Worm (Caenorhabditis elegans) whole organism, late embryonic: Measurements from ENCODE around the gene srz-19.

Experiments used
- C08G9.2 ChIP-seq: sonication (generic microtip); optimal IDR thresholded peaks from 2 replicates; lab custom pipeline; 2016; ENCODE audit warnings: mild to moderate bottlenecking, missing genetic modification characterization, moderate library complexity, missing compliant biosample characterization
- C38D4.7 ChIP-seq: fragments of 200-800 bp; sonication (Bioruptor generic); optimal IDR thresholded peaks from 2 replicates; lab custom pipeline; 2018; ENCODE audit warnings: mild to moderate bottlenecking, missing genetic modification characterization, moderate library complexity, missing compliant biosample characterization
- F13H6.1 ChIP-seq: sonication (generic microtip); optimal IDR thresholded peaks from 2 replicates; lab custom pipeline; 2016; ENCODE audit warnings: missing genetic modification characterization, missing compliant biosample characterization
- K02D7.2 ChIP-seq: sonication (generic microtip); optimal IDR thresholded peaks from 2 replicates; lab custom pipeline; 2017; ENCODE audit warnings: mild to moderate bottlenecking, missing genetic modification characterization, missing compliant biosample characterization
- K09A11.1 ChIP-seq: sonication (generic microtip); optimal IDR thresholded peaks from 2 replicates; lab custom pipeline; 2017; ENCODE audit warnings: antibody characterized with exemption, mild to moderate bottlenecking, missing genetic modification characterization, missing compliant biosample characterization; ENCODE audit not compliant: insufficient read depth
- T23F11.4 ChIP-seq: fragments of 200-800 bp; sonication (Bioruptor generic); optimal IDR thresholded peaks from 2 replicates; lab custom pipeline; 2018; ENCODE audit warnings: mild to moderate bottlenecking, missing genetic modification characterization, missing compliant biosample characterization
- Y22D7AL.16 ChIP-seq: sonication (generic microtip); optimal IDR thresholded peaks from 2 replicates; lab custom pipeline; 2016; ENCODE audit warnings: missing genetic modification characterization, missing compliant biosample characterization
- ahr-1 ChIP-seq: sonication (generic microtip); optimal IDR thresholded peaks from 2 replicates; lab custom pipeline; 2016; ENCODE audit warnings: missing genetic modification characterization, missing compliant biosample characterization
- ceh-14 ChIP-seq: sonication (generic microtip); optimal IDR thresholded peaks from 2 replicates; lab custom pipeline; 2016; ENCODE audit warnings: missing genotype, missing genetic modification characterization, missing compliant biosample characterization
- ceh-18 ChIP-seq: sonication (generic microtip); optimal IDR thresholded peaks from 2 replicates; lab custom pipeline; 2016; ENCODE audit warnings: missing genetic modification characterization, missing compliant biosample characterization
- ceh-19 ChIP-seq: fragments of 200-800 bp; sonication (Bioruptor generic); optimal IDR thresholded peaks from 2 replicates; lab custom pipeline; 2018; ENCODE audit warnings: mild to moderate bottlenecking, missing genetic modification characterization, missing compliant biosample characterization
- ceh-24 ChIP-seq: sonication (generic microtip); optimal IDR thresholded peaks from 2 replicates; lab custom pipeline; 2016; ENCODE audit warnings: mild to moderate bottlenecking, missing genetic modification characterization, missing compliant biosample characterization
- ceh-30 ChIP-seq: fragments of 150-350 bp; optimal IDR thresholded peaks from 2 replicates; lab custom pipeline; 2014; ENCODE audit warnings: missing biosample characterization, missing genetic modification characterization
- ceh-48 ChIP-seq: sonication (generic microtip); optimal IDR thresholded peaks from 2 replicates; lab custom pipeline; 2016; ENCODE audit warnings: missing genetic modification characterization, inconsistent platforms, missing compliant biosample characterization
- ceh-9 ChIP-seq: sonication (generic microtip); optimal IDR thresholded peaks from 2 replicates; lab custom pipeline; 2016; ENCODE audit warnings: mild to moderate bottlenecking, missing genetic modification characterization, inconsistent platforms, missing compliant biosample characterization
- che-1 ChIP-seq: sonication (generic microtip); optimal IDR thresholded peaks from 2 replicates; lab custom pipeline; 2016; ENCODE audit warnings: mild to moderate bottlenecking, missing genetic modification characterization, missing compliant biosample characterization
- dve-1 ChIP-seq: sonication (generic microtip); optimal IDR thresholded peaks from 2 replicates; lab custom pipeline; 2017; ENCODE audit warnings: antibody characterized with exemption, mild to moderate bottlenecking, missing genetic modification characterization, missing compliant biosample characterization
- elt-4 ChIP-seq: sonication (generic microtip); optimal IDR thresholded peaks from 2 replicates; lab custom pipeline; 2016; ENCODE audit warnings: missing genetic modification characterization, missing compliant biosample characterization
- fax-1 ChIP-seq: sonication (generic microtip); optimal IDR thresholded peaks from 2 replicates; lab custom pipeline; 2016; ENCODE audit warnings: missing genotype, missing genetic modification characterization, missing compliant biosample characterization
- fkh-6 ChIP-seq: sonication (generic microtip); optimal IDR thresholded peaks from 2 replicates; lab custom pipeline; 2016; ENCODE audit warnings: missing genetic modification characterization, missing compliant biosample characterization
- gmeb-2 ChIP-seq: sonication (generic microtip); optimal IDR thresholded peaks from 2 replicates; lab custom pipeline; 2016; ENCODE audit warnings: missing genetic modification characterization, inconsistent platforms, missing compliant biosample characterization
- hlh-13 ChIP-seq: fragments of 200-800 bp; sonication (Bioruptor generic); optimal IDR thresholded peaks from 2 replicates; lab custom pipeline; 2018; ENCODE audit warnings: mild to moderate bottlenecking, missing genetic modification characterization, missing compliant biosample characterization
- hlh-15 ChIP-seq: sonication (generic microtip); optimal IDR thresholded peaks from 2 replicates; lab custom pipeline; 2016; ENCODE audit warnings: missing genetic modification characterization, missing compliant biosample characterization
- hlh-30 ChIP-seq: sonication (generic microtip); optimal IDR thresholded peaks from 2 replicates; lab custom pipeline; 2017; ENCODE audit warnings: antibody characterized with exemption, missing genetic modification characterization, missing compliant biosample characterization; ENCODE audit not compliant: insufficient read depth
- hlh-8 ChIP-seq: sonication (generic microtip); optimal IDR thresholded peaks from 2 replicates; lab custom pipeline; 2016; ENCODE audit warnings: missing genotype, missing genetic modification characterization, missing compliant biosample characterization
- lin-11 ChIP-seq: fragments of 200-800 bp; sonication (Bioruptor generic); optimal IDR thresholded peaks from 2 replicates; lab custom pipeline; 2018; ENCODE audit warnings: mild to moderate bottlenecking, missing genetic modification characterization, missing compliant biosample characterization
- madf-2 ChIP-seq: sonication (generic microtip); optimal IDR thresholded peaks from 2 replicates; lab custom pipeline; 2017; ENCODE audit warnings: missing genetic modification characterization, missing compliant biosample characterization
- mec-3 ChIP-seq: sonication (generic microtip); optimal IDR thresholded peaks from 2 replicates; lab custom pipeline; 2016; ENCODE audit warnings: borderline replicate concordance, missing genetic modification characterization, missing compliant biosample characterization
- nfya-1 ChIP-seq: sonication (generic microtip); optimal IDR thresholded peaks from 2 replicates; lab custom pipeline; 2017; ENCODE audit warnings: missing genetic modification characterization, mild to moderate bottlenecking, missing compliant biosample characterization, antibody characterized with exemption, moderate library complexity
- nhr-11 ChIP-seq: fragments of 150-350 bp; optimal IDR thresholded peaks from 2 replicates; lab custom pipeline; 2014; ENCODE audit warnings: missing biosample characterization, missing genetic modification characterization
- pha-2 ChIP-seq: sonication (generic microtip); optimal IDR thresholded peaks from 2 replicates; lab custom pipeline; 2017; ENCODE audit warnings: mild to moderate bottlenecking, missing genetic modification characterization, missing compliant biosample characterization
- pqm-1 ChIP-seq: sonication (generic microtip); optimal IDR thresholded peaks from 2 replicates; lab custom pipeline; 2016; ENCODE audit warnings: missing genetic modification characterization, missing compliant biosample characterization
- pros-1 ChIP-seq: fragments of 150-350 bp; optimal IDR thresholded peaks from 2 replicates; lab custom pipeline; 2014; ENCODE audit warnings: missing biosample characterization, missing genetic modification reagents, missing genetic modification characterization
- rnt-1 ChIP-seq: sonication (generic microtip); optimal IDR thresholded peaks from 2 replicates; lab custom pipeline; 2016; ENCODE audit warnings: missing genetic modification characterization, missing compliant biosample characterization
- sox-2 ChIP-seq: fragments of 200-800 bp; sonication (Bioruptor generic); IDR thresholded peaks from 2 replicates; pipeline ENCODE4 v1.3.6; 2022; ENCODE audit warnings: missing genetic modification reagents, missing genetic modification characterization, missing compliant biosample characterization
- tbx-7 ChIP-seq: sonication (generic microtip); optimal IDR thresholded peaks from 2 replicates; lab custom pipeline; 2016; ENCODE audit warnings: missing genotype, missing genetic modification characterization, missing compliant biosample characterization
- unc-3 ChIP-seq, 2 experiments: fragments of 200-800 bp in 1 of 2; sonication (Bioruptor generic) in 1 of 2; sonication (generic microtip) in 1 of 2; conservative IDR thresholded peaks in 1 of 2; optimal IDR thresholded peaks in 1 of 2; 2 replicates each; pipeline versions ENCODE4 v1.3.6 to Lab custom; 2016 to 2022; ENCODE audit warnings: missing compliant biosample characterization in 2 of 2, missing genetic modification characterization in 2 of 2, missing genetic modification reagents in 1 of 2
- unc-55 ChIP-seq: sonication (generic microtip); optimal IDR thresholded peaks from 2 replicates; lab custom pipeline; 2017; ENCODE audit warnings: missing biosample characterization, missing genetic modification reagents, missing genetic modification characterization
- zip-5 ChIP-seq: sonication (generic microtip); optimal IDR thresholded peaks from 2 replicates; lab custom pipeline; 2016; ENCODE audit warnings: missing genetic modification characterization, missing compliant biosample characterization
- ztf-16 ChIP-seq: sonication (generic microtip); optimal IDR thresholded peaks from 2 replicates; lab custom pipeline; 2017; ENCODE audit warnings: missing genetic modification characterization, missing compliant biosample characterization

The srz-19 gene

DNA sequence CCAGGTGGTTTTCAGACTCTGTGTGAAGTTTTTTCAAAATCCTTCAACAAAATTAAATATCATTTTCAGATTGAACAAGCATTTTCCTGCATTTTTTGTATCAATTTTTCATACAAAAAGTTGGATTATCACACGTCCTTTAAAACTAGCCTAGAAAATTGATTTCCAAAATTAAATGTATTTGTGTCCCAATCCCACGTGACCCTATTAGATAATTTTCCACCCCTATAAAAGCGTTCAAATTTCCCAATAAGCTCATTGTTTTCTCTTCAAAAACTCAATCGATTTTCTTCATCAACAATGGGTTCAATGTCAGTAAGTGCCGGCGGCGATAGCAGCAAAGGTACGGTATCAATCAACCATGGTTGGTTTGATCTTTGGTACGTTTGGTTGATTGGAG lies 5.1 kb upstream of the srz-19 start, which contains the start of gene F56D6.19:
F56D6.19 (plus strand) TSS at position 301 of the 400 bp plus-strand sequence.
- TF ChIP-seq Y22D7AL.16 (tag; lab: Kevin White, UChicago) (no peak), hlh-13 (GFP tag; lab: Kevin White, UChicago) (no peak), ceh-9 (tag; lab: Kevin White, UChicago) (no peak), sox-2 (GFP tag; lab: Robert Waterston, UW) (no peak), nfya-1 (tag; lab: Kevin White, UChicago) (no peak), ceh-19 (GFP tag; lab: Kevin White, UChicago) (no peak), pha-2 (tag; lab: Kevin White, UChicago) (no peak), pros-1 (tag; lab: Kevin White, UChicago) (no peak), unc-3 (GFP tag; conservative IDR thresholded peaks at IDR 0.05; lab: Robert Waterston, UW) (no peak), unc-3 (tag; optimal IDR thresholded peaks at IDR 0.05; lab: Kevin White, UChicago) (no peak), ahr-1 (tag; lab: Kevin White, UChicago) (no peak), che-1 (tag; lab: Kevin White, UChicago) (no peak), ceh-18 (no peak), fkh-6 (tag; lab: Kevin White, UChicago) (no peak), rnt-1 (tag; lab: Kevin White, UChicago) (no peak), ztf-16 (tag; lab: Kevin White, UChicago) (no peak), gmeb-2 (tag; lab: Kevin White, UChicago) (no peak), ceh-48 (no peak)

ce11 chrIV:3915296-3915695 lies 4.3 kb upstream of the srz-19 start, which contains the start of gene srz-20:
srz-20 (plus strand) TSS chrIV:3915596.
- no peak for TF ChIP-seq hlh-15
- TF ChIP-seq C38D4.7, result no peak
- TF ChIP-seq nhr-11 (tag; lab: Kevin White, UChicago), result no peak
- TF ChIP-seq unc-55 (GFP tag; lab: Kevin White, UChicago), result no peak
- TF ChIP-seq dve-1 (tag; lab: Kevin White, UChicago), result no peak
- TF ChIP-seq pros-1 (tag; lab: Kevin White, UChicago), result no peak
- no peak for TF ChIP-seq ceh-30 (tag; lab: Kevin White, UChicago)
- TF ChIP-seq sox-2 (GFP tag; lab: Robert Waterston, UW), result no peak
- TF ChIP-seq fkh-6 (tag; lab: Kevin White, UChicago), result no peak
- TF ChIP-seq T23F11.4 (GFP tag; lab: Kevin White, UChicago), result no peak
- TF ChIP-seq che-1 (tag; lab: Kevin White, UChicago), result no peak
- no peak for TF ChIP-seq ceh-14
- no peak for TF ChIP-seq zip-5 (tag; lab: Kevin White, UChicago)
- no peak for TF ChIP-seq unc-3 (GFP tag; conservative IDR thresholded peaks at IDR 0.05; lab: Robert Waterston, UW)
- no peak for TF ChIP-seq unc-3 (tag; optimal IDR thresholded peaks at IDR 0.05; lab: Kevin White, UChicago)
- TF ChIP-seq tbx-7, result no peak
- no peak for TF ChIP-seq madf-2 (tag; lab: Kevin White, UChicago)
- TF ChIP-seq K09A11.1 (tag; lab: Kevin White, UChicago), result no peak

DNA sequence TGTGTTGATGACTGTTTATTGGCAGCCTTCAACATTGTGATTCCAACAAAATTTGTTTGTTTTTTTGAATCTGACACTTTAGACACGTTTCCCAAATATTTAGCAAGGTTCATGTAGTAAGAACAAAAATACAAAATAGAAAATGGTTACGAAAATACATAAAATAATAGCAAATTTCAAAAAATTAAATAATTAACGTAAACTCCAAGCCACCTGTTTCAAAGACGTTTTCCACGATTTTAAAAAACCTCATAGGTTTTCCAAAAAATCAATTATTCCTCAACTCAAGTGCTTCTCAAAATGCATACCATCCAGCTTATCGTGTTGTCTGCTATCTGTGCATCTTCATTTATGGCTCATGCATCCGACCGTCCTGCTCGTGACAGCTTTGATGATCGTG lies 2.2 kb upstream of the srz-19 start, which contains the start of gene F56D6.14:
F56D6.14 (plus strand) TSS at position 301 of the 400 bp plus-strand sequence.
- TF ChIP-seq ceh-14 (no peak), mec-3 (tag; lab: Kevin White, UChicago) (no peak), elt-4 (no peak), ceh-24 (tag; lab: Kevin White, UChicago) (no peak), rnt-1 (tag; lab: Kevin White, UChicago) (no peak), K02D7.2 (tag; lab: Kevin White, UChicago) (no peak), fkh-6 (tag; lab: Kevin White, UChicago) (no peak), C08G9.2 (no peak), hlh-8 (tag; lab: Kevin White, UChicago) (no peak), F13H6.1 (tag; lab: Kevin White, UChicago) (no peak), lin-11 (tag; lab: Kevin White, UChicago) (no peak), ahr-1 (tag; lab: Kevin White, UChicago) (no peak), fax-1 (tag; lab: Kevin White, UChicago) (no peak), pqm-1 (tag; lab: Kevin White, UChicago) (no peak), che-1 (tag; lab: Kevin White, UChicago) (no peak), pha-2 (tag; lab: Kevin White, UChicago) (no peak), hlh-30 (tag; lab: Kevin White, UChicago) (no peak), pros-1 (tag; lab: Kevin White, UChicago) (no peak)
